Fruit fly (Drosophila melanogaster): ENCODE data around the gene CG43447.

DNA sequence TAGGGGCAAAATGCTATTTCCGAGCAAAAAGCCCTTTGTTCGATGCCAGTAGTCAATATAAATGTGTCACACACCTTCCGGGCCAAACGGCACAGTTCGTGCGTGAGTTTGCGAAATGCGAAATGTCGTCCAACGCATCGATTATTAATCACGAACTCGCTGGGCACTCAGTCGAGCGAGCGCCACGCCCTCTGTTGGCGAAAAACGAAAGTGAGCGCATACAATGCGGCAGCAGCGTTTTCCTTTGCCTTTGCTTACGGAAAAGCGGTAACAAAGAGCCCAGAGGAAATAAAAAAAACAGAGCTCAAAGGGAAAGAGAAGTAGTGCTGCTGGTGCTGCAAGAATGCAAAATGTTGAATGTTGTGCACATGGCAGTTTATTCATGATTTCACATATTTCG, 37.4 kb downstream of the CG43447 start:
- TF ChIP-seq Myc (optimal IDR thresholded peaks at IDR 0.05) (no peak), usp (GFP tag; optimal IDR thresholded peaks at IDR 0.05) (no peak), psq (GFP tag; optimal IDR thresholded peaks at IDR 0.05) (no peak), h (GFP tag; optimal IDR thresholded peaks at IDR 0.05) (no peak)

All from whole organism, wandering third instar larva.